Worm (Caenorhabditis elegans): ENCODE data around the gene swm-1.

swm-1 gene

ce11 chrV:9095613-9096317, 41.1 kb upstream of the swm-1 start, which contains the start of gene F21C10.10 (continued):
- TF ChIP-seq hlh-8 (tag; optimal IDR thresholded peaks at IDR 0.05) (peak; percentile 46), pros-1 (tag; optimal IDR thresholded peaks at IDR 0.05) (no peak), che-1 (tag; optimal IDR thresholded peaks at IDR 0.05) (no peak), hlh-15 (tag; optimal IDR thresholded peaks at IDR 0.05) (no peak), ceh-45 (GFP tag; IDR thresholded peaks at IDR 0.05) (no peak), fax-1 (tag; optimal IDR thresholded peaks at IDR 0.05) (no peak), ztf-16 (tag; optimal IDR thresholded peaks at IDR 0.05) (no peak), gmeb-2 (tag; optimal IDR thresholded peaks at IDR 0.05) (no peak), ceh-18 (tag; optimal IDR thresholded peaks at IDR 0.05) (peak; percentile 73), nfya-1 (tag; optimal IDR thresholded peaks at IDR 0.05) (peak; percentile 76), fkh-10 (GFP tag; optimal IDR thresholded peaks at IDR 0.05) (no peak), odd-2 (tag; optimal IDR thresholded peaks at IDR 0.05) (no peak), ceh-9 (tag; optimal IDR thresholded peaks at IDR 0.05) (no peak), sdc-2 (tag; optimal IDR thresholded peaks at IDR 0.05) (no peak), hlh-13 (GFP tag; optimal IDR thresholded peaks at IDR 0.05) (no peak), pax-1 (tag; optimal IDR thresholded peaks at IDR 0.05) (no peak), C08G9.2 (tag; optimal IDR thresholded peaks at IDR 0.05) (no peak), ceh-34 (tag; optimal IDR thresholded peaks at IDR 0.05) (peak; percentile 34), dmd-4 (tag; optimal IDR thresholded peaks at IDR 0.05; ENCODE audit: borderline replicate concordance) (no peak), nhr-11 (tag; optimal IDR thresholded peaks at IDR 0.05) (no peak), madf-2 (tag; optimal IDR thresholded peaks at IDR 0.05) (no peak), K09A11.1 (tag; optimal IDR thresholded peaks at IDR 0.05; ENCODE audit: insufficient read depth) (no peak), mec-3 (tag; optimal IDR thresholded peaks at IDR 0.05; ENCODE audit: borderline replicate concordance) (no peak), T23F11.4 (GFP tag; optimal IDR thresholded peaks at IDR 0.05) (no peak), ceh-6 (GFP tag; optimal IDR thresholded peaks at IDR 0.05) (no peak), ceh-24 (tag; optimal IDR thresholded peaks at IDR 0.05) (no peak), ceh-2 (tag; optimal IDR thresholded peaks at IDR 0.05) (no peak), fkh-6 (tag; optimal IDR thresholded peaks at IDR 0.05) (no peak)

ce11 chrV:9094976-9095375, 40.3 kb upstream of the swm-1 start:
- no peak for TF ChIP-seq hlh-13 (GFP tag; optimal IDR thresholded peaks at IDR 0.05)
- no peak for TF ChIP-seq ets-4 (tag; optimal IDR thresholded peaks at IDR 0.05)
- TF ChIP-seq ceh-9 (tag; optimal IDR thresholded peaks at IDR 0.05) = no peak
- no peak for TF ChIP-seq nfya-1 (tag; optimal IDR thresholded peaks at IDR 0.05)
- no peak for TF ChIP-seq sox-4 (tag; optimal IDR thresholded peaks at IDR 0.05)
- no peak for TF ChIP-seq unc-3 (GFP tag; conservative IDR thresholded peaks at IDR 0.05)
- TF ChIP-seq unc-3 (tag; optimal IDR thresholded peaks at IDR 0.05) = no peak
- no peak for TF ChIP-seq ceh-6 (GFP tag; optimal IDR thresholded peaks at IDR 0.05)

- TF ChIP-seq unc-55 (GFP tag; optimal IDR thresholded peaks at IDR 0.05) (no peak), unc-3 (GFP tag; conservative IDR thresholded peaks at IDR 0.05) (no peak), unc-3 (tag; optimal IDR thresholded peaks at IDR 0.05) (no peak), odd-2 (tag; optimal IDR thresholded peaks at IDR 0.05) (no peak), pag-3 (tag; optimal IDR thresholded peaks at IDR 0.05; ENCODE audit: borderline replicate concordance) (no peak)
Measured at ce11 chrV:9094060-9094628, 39.5 kb upstream of the swm-1 start.

ce11 chrV:9092209-9092608, 37.5 kb upstream of the swm-1 start, which contains the start of gene T27E4.1:
T27E4.1 (plus strand) TSS chrV:9092345.
- TF ChIP-seq C38D4.7 (GFP tag; optimal IDR thresholded peaks at IDR 0.05) (no peak), fkh-6 (tag; optimal IDR thresholded peaks at IDR 0.05) (no peak), syd-9 (tag; optimal IDR thresholded peaks at IDR 0.05) (no peak), hlh-30 (tag; optimal IDR thresholded peaks at IDR 0.05; ENCODE audit: insufficient read depth) (no peak)
